Worm (Caenorhabditis elegans) whole organism, late embryonic: ENCODE results near the gene bus-18.

Experiments
- F13H6.1 ChIP-seq: sonication (generic microtip); optimal IDR thresholded peaks from 2 replicates; lab custom pipeline; 2016; ENCODE audit warnings: missing genetic modification characterization, missing compliant biosample characterization
- Y22D7AL.16 ChIP-seq: sonication (generic microtip); optimal IDR thresholded peaks from 2 replicates; lab custom pipeline; 2016; ENCODE audit warnings: missing genetic modification characterization, missing compliant biosample characterization
- ama-1 ChIP-seq: fragments of 150-350 bp; optimal IDR thresholded peaks from 2 replicates; lab custom pipeline; 2014
- ceh-19 ChIP-seq: fragments of 200-800 bp; sonication (Bioruptor generic); optimal IDR thresholded peaks from 2 replicates; lab custom pipeline; 2018; ENCODE audit warnings: mild to moderate bottlenecking, missing genetic modification characterization, missing compliant biosample characterization
- dmd-4 ChIP-seq: sonication (generic microtip); optimal IDR thresholded peaks from 2 replicates; lab custom pipeline; 2016; ENCODE audit warnings: borderline replicate concordance, missing genetic modification characterization, missing compliant biosample characterization
- fax-1 ChIP-seq: sonication (generic microtip); optimal IDR thresholded peaks from 2 replicates; lab custom pipeline; 2016; ENCODE audit warnings: missing genotype, missing genetic modification characterization, missing compliant biosample characterization
- fkh-10 ChIP-seq: fragments of 150-350 bp; optimal IDR thresholded peaks from 2 replicates; lab custom pipeline; 2014; ENCODE audit warnings: missing biosample characterization, missing genetic modification reagents, missing genetic modification characterization
- hlh-6 ChIP-seq: sonication (generic microtip); optimal IDR thresholded peaks from 2 replicates; lab custom pipeline; 2016; ENCODE audit warnings: missing genotype, missing genetic modification characterization, missing compliant biosample characterization
- lin-11 ChIP-seq: fragments of 200-800 bp; sonication (Bioruptor generic); optimal IDR thresholded peaks from 2 replicates; lab custom pipeline; 2018; ENCODE audit warnings: mild to moderate bottlenecking, missing genetic modification characterization, missing compliant biosample characterization
- pat-9 ChIP-seq: fragments of 200-800 bp; sonication (Bioruptor generic); optimal IDR thresholded peaks from 2 replicates; lab custom pipeline; 2018; ENCODE audit warnings: mild to moderate bottlenecking, missing genetic modification characterization, moderate library complexity, missing compliant biosample characterization
- pha-2 ChIP-seq: sonication (generic microtip); optimal IDR thresholded peaks from 2 replicates; lab custom pipeline; 2017; ENCODE audit warnings: mild to moderate bottlenecking, missing genetic modification characterization, missing compliant biosample characterization
- sox-4 ChIP-seq: sonication (generic microtip); optimal IDR thresholded peaks from 2 replicates; lab custom pipeline; 2017; ENCODE audit warnings: mild to moderate bottlenecking, missing genetic modification characterization, inconsistent platforms, missing compliant biosample characterization

- TF ChIP-seq F13H6.1 (tag; lab: Kevin White, UChicago) (no peak), Y22D7AL.16 (tag; lab: Kevin White, UChicago) (no peak), fkh-10 (GFP tag; lab: Kevin White, UChicago) (no peak), pat-9 (tag; lab: Kevin White, UChicago) (no peak), fax-1 (tag; lab: Kevin White, UChicago) (no peak), sox-4 (no peak), hlh-6 (tag; lab: Kevin White, UChicago) (no peak), pha-2 (tag; lab: Kevin White, UChicago) (no peak), ama-1 (lab: Kevin White, UChicago) (no peak), lin-11 (tag; lab: Kevin White, UChicago) (no peak), dmd-4 (tag; lab: Kevin White, UChicago) (no peak), ceh-19 (GFP tag; lab: Kevin White, UChicago) (no peak)
These were observed 38.4 kb downstream of the bus-18 start, which contains the start of gene D2023.3 for ce11 chrV:11811921-11812320.
